Fruit fly (Drosophila melanogaster) whole organism, wandering third instar larva: ENCODE data around the gene CG9004.

Experiments
- Abd-B ChIP-seq: fragments of >200 bp; optimal IDR thresholded peaks from 2 replicates; lab custom pipeline; 2017; ENCODE audit warnings: missing biosample characterization, missing genetic modification characterization
- CG9705 ChIP-seq: fragments of 200-800 bp; sonication (Bioruptor generic); optimal IDR thresholded peaks from 2 replicates; lab custom pipeline; 2018; ENCODE audit warnings: missing biosample characterization, mild to moderate bottlenecking, missing genetic modification characterization
- CrebA ChIP-seq: fragments of 200-800 bp; sonication (Bioruptor generic); optimal IDR thresholded peaks from 2 replicates; lab custom pipeline; 2016; ENCODE audit warnings: missing biosample characterization, mild to moderate bottlenecking, missing genetic modification characterization, borderline replicate concordance
- Dif ChIP-seq: fragments of 200-275, 200-300 bp; sonication (Bioruptor generic); optimal IDR thresholded peaks from 2 replicates; lab custom pipeline; 2018; ENCODE audit warnings: missing biosample characterization, missing genetic modification characterization; ENCODE audit not compliant: partially characterized antibody
- GATAd ChIP-seq: sonication (Bioruptor generic); optimal IDR thresholded peaks from 2 replicates; lab custom pipeline; 2016; ENCODE audit warnings: missing biosample characterization, missing genetic modification characterization
- HLH106 ChIP-seq: fragments of 200-800 bp; optimal IDR thresholded peaks from 3 replicates; lab custom pipeline; 2019; ENCODE audit warnings: missing biosample characterization, mild to moderate bottlenecking, missing genetic modification characterization, moderate library complexity
- Hnf4 ChIP-seq: fragments of 200-800 bp; sonication (Bioruptor generic); optimal IDR thresholded peaks from 2 replicates; lab custom pipeline; 2016; ENCODE audit warnings: missing biosample characterization, mild to moderate bottlenecking, missing genetic modification characterization
- Hr78 ChIP-seq: fragments of >200 bp; optimal IDR thresholded peaks from 2 replicates; lab custom pipeline; 2017; ENCODE audit warnings: missing biosample characterization, missing genetic modification characterization
- Hr83 ChIP-seq: fragments of 200-300 bp; sonication (Bioruptor generic); optimal IDR thresholded peaks from 2 replicates; lab custom pipeline; 2016; ENCODE audit warnings: missing biosample characterization, mild to moderate bottlenecking, missing genetic modification characterization, moderate library complexity; ENCODE audit not compliant: poor library complexity, severe bottlenecking
- Jra ChIP-seq: sonication (Bioruptor generic); optimal IDR thresholded peaks from 2 replicates; lab custom pipeline; 2016; ENCODE audit warnings: missing biosample characterization, missing genetic modification characterization
- Mio ChIP-seq: sonication (Bioruptor generic); optimal IDR thresholded peaks from 2 replicates; lab custom pipeline; 2016; ENCODE audit warnings: missing biosample characterization, missing genetic modification characterization
- Myc ChIP-seq: fragments of >200 bp; optimal IDR thresholded peaks from 2 replicates; lab custom pipeline; 2017
- N ChIP-seq: fragments of >200 bp; optimal IDR thresholded peaks from 2 replicates; lab custom pipeline; 2018; ENCODE audit warnings: missing biosample characterization, missing external identifiers, missing genetic modification characterization
- OdsH ChIP-seq: fragments of 200-800 bp; sonication (Bioruptor generic); optimal IDR thresholded peaks from 2 replicates; lab custom pipeline; 2016; ENCODE audit warnings: missing biosample characterization, mild to moderate bottlenecking, missing genetic modification characterization
- Sp1 ChIP-seq: fragments of 200-800 bp; sonication (Bioruptor generic); optimal IDR thresholded peaks from 3 replicates; lab custom pipeline; 2019; ENCODE audit warnings: missing biosample characterization, mild to moderate bottlenecking, missing genetic modification characterization, moderate library complexity
- br ChIP-seq: fragments of 200-800 bp; sonication (Bioruptor generic); optimal IDR thresholded peaks from 2 replicates; lab custom pipeline; 2016; ENCODE audit warnings: missing biosample characterization, missing genetic modification characterization
- brk ChIP-seq: fragments of 200-800 bp; sonication (Bioruptor generic); optimal IDR thresholded peaks from 2 replicates; lab custom pipeline; 2016; ENCODE audit warnings: missing biosample characterization, mild to moderate bottlenecking, missing genetic modification characterization
- dl ChIP-seq, 2 experiments: fragments of 175-275, 200-275 bp in 1 of 2; fragments of 200-275 bp in 1 of 2; sonication (Bioruptor generic); optimal IDR thresholded peaks; lab custom pipeline; 2018; ENCODE audit warnings: mild to moderate bottlenecking in 2 of 2, missing biosample characterization in 2 of 2, missing genetic modification characterization in 2 of 2, moderate library complexity in 2 of 2; ENCODE audit not compliant: partially characterized antibody in 2 of 2, insufficient read depth in 1 of 2
- dsf ChIP-seq: sonication (Bioruptor generic); optimal IDR thresholded peaks from 2 replicates; lab custom pipeline; 2016; ENCODE audit warnings: missing biosample characterization, missing genetic modification characterization, borderline replicate concordance
- ey ChIP-seq: fragments of 200-800 bp; sonication (Bioruptor generic); optimal IDR thresholded peaks from 2 replicates; lab custom pipeline; 2016; ENCODE audit warnings: missing biosample characterization, missing genetic modification characterization
- fru ChIP-seq: fragments of 200-800 bp; sonication (Bioruptor generic); optimal IDR thresholded peaks from 3 replicates; lab custom pipeline; 2016; ENCODE audit warnings: missing biosample characterization, mild to moderate bottlenecking, missing genetic modification characterization
- lola ChIP-seq: fragments of >200 bp; optimal IDR thresholded peaks from 2 replicates; lab custom pipeline; 2017; ENCODE audit warnings: missing biosample characterization, missing genetic modification characterization
- pan ChIP-seq: fragments of >200 bp; optimal IDR thresholded peaks from 2 replicates; lab custom pipeline; 2017
- psq ChIP-seq: fragments of 200-800 bp; sonication (Bioruptor generic); optimal IDR thresholded peaks from 3 replicates; lab custom pipeline; 2017; ENCODE audit warnings: missing biosample characterization, mild to moderate bottlenecking, missing genetic modification characterization, moderate library complexity
- rgr ChIP-seq: fragments of 200-800 bp; sonication (Bioruptor generic); optimal IDR thresholded peaks from 3 replicates; lab custom pipeline; 2016; ENCODE audit warnings: missing biosample characterization, mild to moderate bottlenecking, missing genetic modification characterization
- sage ChIP-seq: fragments of 200-800 bp; sonication (Bioruptor generic); optimal IDR thresholded peaks from 2 replicates; lab custom pipeline; 2016; ENCODE audit warnings: missing biosample characterization, mild to moderate bottlenecking, missing genetic modification characterization
- sv ChIP-seq: fragments of 200-800 bp; sonication (Bioruptor generic); optimal IDR thresholded peaks from 3 replicates; lab custom pipeline; 2016; ENCODE audit warnings: missing biosample characterization, missing genetic modification characterization
- usp ChIP-seq: fragments of >200 bp; optimal IDR thresholded peaks from 2 replicates; lab custom pipeline; 2017; ENCODE audit warnings: missing biosample characterization, missing genetic modification characterization
- woc ChIP-seq: sonication (Bioruptor generic); optimal IDR thresholded peaks from 2 replicates; lab custom pipeline; 2016; ENCODE audit warnings: missing biosample characterization, mild to moderate bottlenecking, missing genetic modification characterization

The CG9004 gene

DNA sequence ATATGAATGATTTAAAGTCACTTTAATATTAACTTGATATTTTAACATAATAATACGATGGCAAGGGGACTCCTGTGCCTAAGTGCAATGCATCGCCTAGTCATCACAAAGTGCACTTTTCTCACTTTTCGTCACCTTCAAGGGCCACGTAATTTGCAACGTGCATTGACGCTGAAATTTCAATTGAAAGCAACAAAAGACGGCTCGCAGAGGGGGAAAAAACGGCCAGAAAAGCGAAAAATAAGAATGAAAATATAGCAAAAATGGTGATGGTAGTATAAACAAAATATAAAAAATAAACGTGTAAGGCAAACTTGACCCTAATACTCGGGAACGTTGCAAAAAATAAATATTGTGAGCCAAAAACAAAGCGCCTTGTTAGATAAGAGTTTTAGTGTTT is 50.0 kb downstream of the CG9004 start:
- no peak for TF ChIP-seq br (GFP tag; lab: Kevin White, UChicago)
- no peak for TF ChIP-seq Hnf4 (GFP tag; lab: Kevin White, UChicago)
- TF ChIP-seq Myc (lab: Kevin White, UChicago): no peak
- no peak for TF ChIP-seq Dif (GFP tag; lab: Kevin White, UChicago)
- TF ChIP-seq Mio (GFP tag; lab: Kevin White, UChicago): no peak
- TF ChIP-seq dsf (GFP tag; lab: Kevin White, UChicago): no peak
- TF ChIP-seq psq (GFP tag; lab: Kevin White, UChicago): no peak
- no peak for TF ChIP-seq HLH106
- TF ChIP-seq pan (lab: Kevin White, UChicago): no peak
- no peak for TF ChIP-seq lola (GFP tag; lab: Kevin White, UChicago)
- TF ChIP-seq woc (GFP tag; lab: Kevin White, UChicago): no peak
- no peak for TF ChIP-seq usp
- no peak for TF ChIP-seq sv (GFP tag; lab: Kevin White, UChicago)
- TF ChIP-seq Abd-B: no peak
- TF ChIP-seq Hr83: no peak
- no peak for TF ChIP-seq Sp1
- no peak for TF ChIP-seq OdsH
- no peak for TF ChIP-seq CrebA (GFP tag; lab: Kevin White, UChicago)

DNA sequence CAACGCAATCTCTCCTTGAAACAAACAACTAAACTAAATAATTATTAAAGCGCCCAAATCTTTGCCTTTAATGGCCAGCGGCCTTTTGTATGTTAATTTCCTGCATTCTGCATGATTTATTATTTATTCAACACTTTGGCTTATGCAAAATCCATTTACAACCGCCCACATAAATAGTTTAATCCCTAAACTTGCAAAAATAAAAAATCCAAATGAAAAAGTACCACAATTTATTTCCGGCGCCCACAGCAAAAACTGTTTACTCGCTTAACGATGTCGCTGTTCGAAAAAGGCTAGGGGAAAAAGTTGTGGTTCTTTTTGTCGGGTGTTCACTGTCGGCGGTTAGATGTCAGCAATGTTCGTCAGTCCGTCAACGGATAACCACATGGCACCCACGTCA is 50.6 kb downstream of the CG9004 start:
- TF ChIP-seq Dif (GFP tag; lab: Kevin White, UChicago): no peak
- TF ChIP-seq Hr78: no peak
- TF ChIP-seq sv (GFP tag; lab: Kevin White, UChicago): no peak
- TF ChIP-seq ey (GFP tag; lab: Kevin White, UChicago): no peak
- no peak for TF ChIP-seq brk (GFP tag; lab: Kevin White, UChicago)
- TF ChIP-seq CG9705 (GFP tag; lab: Kevin White, UChicago): no peak
- no peak for TF ChIP-seq HLH106
- TF ChIP-seq sage: no peak
- TF ChIP-seq rgr (GFP tag; lab: Kevin White, UChicago): no peak
- TF ChIP-seq dl (GFP tag; optimal IDR thresholded peaks at IDR 0.05; lab: Kevin White, UChicago; ENCODE audit: insufficient read depth in 1 of 2, partially characterized antibody in 2 of 2): no peak
- TF ChIP-seq Hr83: no peak
- no peak for TF ChIP-seq N (GFP tag; lab: Kevin White, UChicago)
- TF ChIP-seq fru (GFP tag; lab: Kevin White, UChicago): no peak
- TF ChIP-seq dsf (GFP tag; lab: Kevin White, UChicago): no peak
- no peak for TF ChIP-seq Jra (GFP tag; lab: Kevin White, UChicago)
- TF ChIP-seq, all 38 proteins: peak for 0

DNA sequence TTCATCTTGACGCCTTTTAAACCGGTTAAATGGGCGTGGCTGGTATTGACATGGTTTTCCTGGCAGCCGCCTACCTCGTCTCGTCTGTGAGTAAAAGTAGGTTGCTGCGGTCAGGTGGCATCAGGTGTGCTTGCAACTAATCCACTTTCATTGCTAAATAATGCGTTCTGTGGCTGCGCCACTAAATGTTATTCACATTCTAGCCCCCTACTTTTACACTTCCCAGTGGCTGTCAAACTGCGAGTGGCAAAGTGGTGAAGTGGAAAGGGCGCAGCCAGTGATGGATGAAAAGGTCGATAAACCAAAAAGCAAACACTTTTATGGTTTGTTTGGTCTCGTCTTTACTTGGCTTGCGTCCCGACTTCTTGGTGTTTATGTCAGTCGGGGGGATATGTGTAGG is 52.2 kb downstream of the CG9004 start:
- TF ChIP-seq N (GFP tag; lab: Kevin White, UChicago) (no peak), GATAd (GFP tag; lab: Kevin White, UChicago) (no peak), Dif (GFP tag; lab: Kevin White, UChicago) (no peak), CrebA (GFP tag; lab: Kevin White, UChicago) (no peak)
- TF ChIP-seq, all 38 proteins: peak for 0
